Worm (Caenorhabditis elegans): Measurements from ENCODE around the gene K11D12.6.

Gene K11D12.6

ce11 chrV:5064761-5065421 lies 29.9 kb upstream of the K11D12.6 start, which contains the start of gene mlk-1 (continued):
- no peak for TF ChIP-seq let-607 (tag; optimal IDR thresholded peaks at IDR 0.05)
- TF ChIP-seq B0019.2 (GFP tag; conservative IDR thresholded peaks at IDR 0.05): no peak
- no peak for TF ChIP-seq rpc-1 (optimal IDR thresholded peaks at IDR 0.05)
- TF ChIP-seq rpc-1 (tag; optimal IDR thresholded peaks at IDR 0.05): no peak
- peak; percentile 20 for TF ChIP-seq madf-10 (tag; optimal IDR thresholded peaks at IDR 0.05)
- peak; percentile 7 for TF ChIP-seq ZK185.1 (tag; optimal IDR thresholded peaks at IDR 0.05; ENCODE audit: poor library complexity, severe bottlenecking)
- peak; percentile 59; the same call in 1 of the 2 replicates for TF ChIP-seq hmg-1.2 (GFP tag; IDR thresholded peaks at IDR 0.05)
- TF ChIP-seq Y79H2A.3 (GFP tag; conservative IDR thresholded peaks at IDR 0.05): no peak
- no peak for TF ChIP-seq F52B5.7 (tag; optimal IDR thresholded peaks at IDR 0.05)
- peak; percentile 71 for TF ChIP-seq lin-40 (tag; optimal IDR thresholded peaks at IDR 0.05)
- TF ChIP-seq rec-8 (tag; optimal IDR thresholded peaks at IDR 0.05): no peak
- TF ChIP-seq ztf-22 (GFP tag; optimal IDR thresholded peaks at IDR 0.05): no peak
- TF ChIP-seq snpc-1.3 (tag; optimal IDR thresholded peaks at IDR 0.05; ENCODE audit: insufficient read depth): no peak
- no peak for TF ChIP-seq let-526 (GFP tag; IDR thresholded peaks at IDR 0.05)
- no peak for TF ChIP-seq akir-1 (GFP tag; optimal IDR thresholded peaks at IDR 0.05)
- no peak for TF ChIP-seq dox-1 (GFP tag; IDR thresholded peaks at IDR 0.05)
- 0 out of 2 replicates have a peak, but pooled peaks have one; percentile 29 for TF ChIP-seq mcd-1 (GFP tag; IDR thresholded peaks at IDR 0.05)
- TF ChIP-seq madf-3 (GFP tag; IDR thresholded peaks at IDR 0.05): no peak
- TF ChIP-seq bed-1 (GFP tag; IDR thresholded peaks at IDR 0.05): no peak
- no peak for TF ChIP-seq lag-1 (GFP tag; IDR thresholded peaks at IDR 0.05)
- TF ChIP-seq snpc-4 (GFP tag; optimal IDR thresholded peaks at IDR 0.05): no peak
- peak in 3 of 4 experiments; percentile 7 to 35 (median 9) for TF ChIP-seq snpc-4 (tag; optimal IDR thresholded peaks at IDR 0.05)
- TF ChIP-seq B0035.1 (tag; optimal IDR thresholded peaks at IDR 0.05): no peak
- TF ChIP-seq sptf-2 (GFP tag; optimal IDR thresholded peaks at IDR 0.05): no peak
- TF ChIP-seq ztf-6 (GFP tag; IDR thresholded peaks at IDR 0.05): no peak
- TF ChIP-seq ceh-27 (GFP tag; optimal IDR thresholded peaks at IDR 0.05): peak; percentile 47
- no peak for TF ChIP-seq C06A6.2 (GFP tag; conservative IDR thresholded peaks at IDR 0.05)
- TF ChIP-seq sdz-38 (tag; optimal IDR thresholded peaks at IDR 0.05): no peak
- no peak for TF ChIP-seq Y95B8A.8 (GFP tag; IDR thresholded peaks at IDR 0.05)
- TF ChIP-seq B0336.3 (GFP tag; IDR thresholded peaks at IDR 0.05): peak; percentile 73; the same call in 1 of the 2 replicates
- no peak for TF ChIP-seq F57A8.1 (GFP tag; optimal IDR thresholded peaks at IDR 0.05)
- no peak for TF ChIP-seq ztf-3 (GFP tag; optimal IDR thresholded peaks at IDR 0.05)
- TF ChIP-seq C17E4.6 (GFP tag; IDR thresholded peaks at IDR 0.05): no peak
- no peak for TF ChIP-seq lin-54 (GFP tag; optimal IDR thresholded peaks at IDR 0.05)

ce11 chrV:5053335-5053734 lies 18.4 kb upstream of the K11D12.6 start, which contains the start of gene cwp-4:
Gene cwp-4, plus strand, starts transcription at chrV:5053635.
- TF ChIP-seq ets-4 (GFP tag; optimal IDR thresholded peaks at IDR 0.05): no peak
- TF ChIP-seq lsy-27 (tag; optimal IDR thresholded peaks at IDR 0.05; ENCODE audit: borderline replicate concordance, insufficient read depth): no peak
- no peak for TF ChIP-seq him-1 (tag; optimal IDR thresholded peaks at IDR 0.05)
- no peak for TF ChIP-seq hsf-1 (GFP tag; IDR thresholded peaks at IDR 0.05)
- no peak for TF ChIP-seq B0019.2 (GFP tag; conservative IDR thresholded peaks at IDR 0.05)
- no peak for TF ChIP-seq nhr-120 (GFP tag; IDR thresholded peaks at IDR 0.05)
- TF ChIP-seq tbp1 (GFP tag; optimal IDR thresholded peaks at IDR 0.05): no peak
- no peak for TF ChIP-seq die-1 (tag; optimal IDR thresholded peaks at IDR 0.05)
- no peak for TF ChIP-seq Y95B8A.8 (GFP tag; IDR thresholded peaks at IDR 0.05)
- no peak for TF ChIP-seq snpc-3.4 (tag; optimal IDR thresholded peaks at IDR 0.05)
- TF ChIP-seq hmg-1.2 (GFP tag; IDR thresholded peaks at IDR 0.05): no peak
- TF ChIP-seq nfya-2 (GFP tag; IDR thresholded peaks at IDR 0.05): no peak
- no peak for TF ChIP-seq xnd-1 (tag; optimal IDR thresholded peaks at IDR 0.05)
- TF ChIP-seq K11D2.4 (GFP tag; IDR thresholded peaks at IDR 0.05): no peak
- no peak for TF ChIP-seq fkh-3 (tag; optimal IDR thresholded peaks at IDR 0.05)
- TF ChIP-seq T26A5.8 (tag; optimal IDR thresholded peaks at IDR 0.05): no peak
